Fruit fly (Drosophila melanogaster): ENCODE data around the gene CG8064.
A peak's percentile ranks its signal among the peaks of the same experiment; 100 is the strongest.

CG8064 gene

dm6 chr3R:18311368-18311919 is 28.0 kb downstream of the CG8064 start (continued):
- TF ChIP-seq CG18599 (GFP tag; optimal IDR thresholded peaks at IDR 0.05) = peak; percentile 74
- no peak for TF ChIP-seq esg (GFP tag; conservative IDR thresholded peaks at IDR 0.05)
- TF ChIP-seq Tbp (GFP tag; optimal IDR thresholded peaks at IDR 0.05) = no peak
- TF ChIP-seq sens-2 (GFP tag; IDR thresholded peaks at IDR 0.05) = no peak
- no peak for TF ChIP-seq ap (GFP tag; IDR thresholded peaks at IDR 0.05)
- TF ChIP-seq pzg (GFP tag; optimal IDR thresholded peaks at IDR 0.05) = no peak
- no peak for TF ChIP-seq CG4617 (GFP tag; optimal IDR thresholded peaks at IDR 0.05; ENCODE audit: borderline replicate concordance)
- peak; percentile 68 for TF ChIP-seq wek (GFP tag; optimal IDR thresholded peaks at IDR 0.05)
- peak; percentile 81 for TF ChIP-seq CG2678 (tag; optimal IDR thresholded peaks at IDR 0.05)
- peak; percentile 86 for TF ChIP-seq oc (tag; optimal IDR thresholded peaks at IDR 0.05)
- peak; percentile 40 for TF ChIP-seq CG18764 (GFP tag; optimal IDR thresholded peaks at IDR 0.05)
- peak; percentile 27 for TF ChIP-seq Dek (tag; optimal IDR thresholded peaks at IDR 0.05)
- peak; percentile 50 for TF ChIP-seq CG1792 (GFP tag; optimal IDR thresholded peaks at IDR 0.05)
- no peak for TF ChIP-seq CG4282 (GFP tag; optimal IDR thresholded peaks at IDR 0.05)
- TF ChIP-seq CG14441 (GFP tag; IDR thresholded peaks at IDR 0.05) = no peak
- peak; percentile 67 for TF ChIP-seq CG15269 (tag; optimal IDR thresholded peaks at IDR 0.05)
- TF ChIP-seq CG7987 (GFP tag; optimal IDR thresholded peaks at IDR 0.05) = peak; percentile 77
- no peak for TF ChIP-seq MESR4 (GFP tag; optimal IDR thresholded peaks at IDR 0.05)
- TF ChIP-seq CG5953 (GFP tag; IDR thresholded peaks at IDR 0.05) = no peak
- TF ChIP-seq CG34376 (GFP tag; optimal IDR thresholded peaks at IDR 0.05) = no peak
- TF ChIP-seq nerfin-2 (GFP tag; IDR thresholded peaks at IDR 0.05; ENCODE audit: partially characterized antibody) = 0 out of 2 replicates have a peak, but pooled peaks have one; percentile 14
- peak; percentile 57 for TF ChIP-seq Taf1 (GFP tag; IDR thresholded peaks at IDR 0.05)
- TF ChIP-seq CG13424 (tag; optimal IDR thresholded peaks at IDR 0.05) = peak; percentile 71
- peak; percentile 25 for TF ChIP-seq sqz (GFP tag; optimal IDR thresholded peaks at IDR 0.05)
- TF ChIP-seq Trl (optimal IDR thresholded peaks at IDR 0.05) = peak; percentile 69 to 70
- peak; percentile 61 for TF ChIP-seq Trl (GFP tag; optimal IDR thresholded peaks at IDR 0.05)
- no peak for TF ChIP-seq fru (optimal IDR thresholded peaks at IDR 0.05)
- TF ChIP-seq CG14050 (GFP tag; IDR thresholded peaks at IDR 0.05) = no peak
- TF ChIP-seq CG15011 (GFP tag; optimal IDR thresholded peaks at IDR 0.05) = no peak
- peak; percentile 59 for TF ChIP-seq NC2β (GFP tag; optimal IDR thresholded peaks at IDR 0.05)
- TF ChIP-seq B-H1 (GFP tag; IDR thresholded peaks at IDR 0.05) = no peak
- peak; percentile 27 for TF ChIP-seq CG9609 (GFP tag; optimal IDR thresholded peaks at IDR 0.05)
- no peak for TF ChIP-seq CG15073 (GFP tag; optimal IDR thresholded peaks at IDR 0.05)
- TF ChIP-seq chinmo (GFP tag; IDR thresholded peaks at IDR 0.05; ENCODE audit: partially characterized antibody) = peak; percentile 78; the same call in 2 of the 4 replicates
- no peak for TF ChIP-seq mam (GFP tag; optimal IDR thresholded peaks at IDR 0.05)
- peak; percentile 17 for TF ChIP-seq twi (tag; optimal IDR thresholded peaks at IDR 0.05)
- TF ChIP-seq CG13775 (GFP tag; optimal IDR thresholded peaks at IDR 0.05) = peak; percentile 50
- no peak for TF ChIP-seq unc-4 (GFP tag; IDR thresholded peaks at IDR 0.05; ENCODE audit: partially characterized antibody)
- TF ChIP-seq CG10959 (GFP tag; IDR thresholded peaks at IDR 0.05) = peak; percentile 59
- TF ChIP-seq CG12391 (tag; optimal IDR thresholded peaks at IDR 0.05) = peak; percentile 81
- TF ChIP-seq PHDP (tag; optimal IDR thresholded peaks at IDR 0.05) = peak; percentile 27
- no peak for TF ChIP-seq Mad (GFP tag; optimal IDR thresholded peaks at IDR 0.05)
- no peak for TF ChIP-seq Neu2 (GFP tag; optimal IDR thresholded peaks at IDR 0.05; ENCODE audit: borderline replicate concordance)
- no peak for TF ChIP-seq CTCF (GFP tag; optimal IDR thresholded peaks at IDR 0.05)
- TF ChIP-seq gcm (GFP tag; optimal IDR thresholded peaks at IDR 0.05) = peak; percentile 58
- no peak for TF ChIP-seq CG30020 (tag; optimal IDR thresholded peaks at IDR 0.05)
- no peak for TF ChIP-seq sima (GFP tag; optimal IDR thresholded peaks at IDR 0.05)
- no peak for TF ChIP-seq CG16813 (GFP tag; IDR thresholded peaks at IDR 0.05; ENCODE audit: partially characterized antibody)
- TF ChIP-seq sr (GFP tag; IDR thresholded peaks at IDR 0.05) = peak; percentile 30; the same call in 1 of the 3 replicates
- TF ChIP-seq CG4730 (GFP tag; IDR thresholded peaks at IDR 0.05) = no peak
- TF ChIP-seq hth (optimal IDR thresholded peaks at IDR 0.05) = no peak
- TF ChIP-seq Awh (GFP tag; IDR thresholded peaks at IDR 0.05) = no peak

Data from whole organism, embryonic.